Worm (Caenorhabditis elegans): ENCODE data around the gene str-4.

ce11 chrV:13334447-13334846 lies 5.1 kb downstream of the str-4 start:
- TF ChIP-seq B0310.2 (tag; optimal IDR thresholded peaks at IDR 0.05) (no peak), scrt-1 (GFP tag; IDR thresholded peaks at IDR 0.05) (no peak), tra-4 (tag; optimal IDR thresholded peaks at IDR 0.05) (no peak), ama-1 (optimal IDR thresholded peaks at IDR 0.05) (no peak), aly-1 (tag; optimal IDR thresholded peaks at IDR 0.05) (no peak), pes-1 (GFP tag; IDR thresholded peaks at IDR 0.05) (no peak), sea-1 (GFP tag; conservative IDR thresholded peaks at IDR 0.05) (no peak), flt-1 (GFP tag; IDR thresholded peaks at IDR 0.05) (no peak), hmbx-1 (tag; optimal IDR thresholded peaks at IDR 0.05) (no peak), hmg-4 (GFP tag; optimal IDR thresholded peaks at IDR 0.05) (no peak), F13C5.2 (tag; optimal IDR thresholded peaks at IDR 0.05) (no peak), ets-7 (tag; optimal IDR thresholded peaks at IDR 0.05) (no peak)

All from whole organism, early embryonic.